Fruit fly (Drosophila melanogaster) ovary, adult (tissue): ENCODE data around the gene stck.

Source experiments
- CG17801 ChIP-seq: fragments of 200-800 bp; optimal IDR thresholded peaks from 2 replicates; lab custom pipeline; 2019; ENCODE audit warnings: missing biosample characterization, mild to moderate bottlenecking, missing genetic modification characterization, moderate library complexity; ENCODE audit not compliant: partially characterized antibody

stck gene

DNA sequence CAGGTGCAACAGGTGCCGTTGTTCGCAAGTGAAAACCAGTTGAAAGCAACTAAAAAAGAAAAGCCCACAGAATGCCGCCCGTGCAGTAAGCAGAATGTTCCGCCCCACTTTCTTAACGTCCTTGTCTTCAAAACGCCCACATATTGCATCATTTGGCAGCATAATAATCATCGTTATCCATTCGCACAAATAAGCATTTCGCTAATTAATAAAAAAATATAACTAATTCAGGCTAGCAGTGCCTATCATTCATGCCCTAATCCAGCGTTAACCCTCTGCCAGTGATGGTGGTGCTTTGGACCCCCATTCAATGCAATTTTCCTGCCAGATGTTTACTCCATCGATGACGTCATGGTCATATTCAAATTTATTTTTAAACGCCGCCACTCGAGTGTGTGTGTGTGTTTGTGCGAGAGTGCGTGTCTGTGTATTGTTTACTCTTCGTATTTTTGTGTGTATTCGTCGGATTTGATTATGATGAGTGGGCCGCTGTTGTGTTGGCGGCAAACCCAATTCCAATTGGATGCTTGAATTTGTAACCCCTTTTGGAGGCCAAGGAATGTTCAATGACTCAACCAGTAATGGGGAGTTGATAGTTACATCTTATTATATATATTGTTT lies 704 bp downstream of the stck start:
- no peak for TF ChIP-seq CG17801 (GFP tag; lab: Kevin White, UChicago)

DNA sequence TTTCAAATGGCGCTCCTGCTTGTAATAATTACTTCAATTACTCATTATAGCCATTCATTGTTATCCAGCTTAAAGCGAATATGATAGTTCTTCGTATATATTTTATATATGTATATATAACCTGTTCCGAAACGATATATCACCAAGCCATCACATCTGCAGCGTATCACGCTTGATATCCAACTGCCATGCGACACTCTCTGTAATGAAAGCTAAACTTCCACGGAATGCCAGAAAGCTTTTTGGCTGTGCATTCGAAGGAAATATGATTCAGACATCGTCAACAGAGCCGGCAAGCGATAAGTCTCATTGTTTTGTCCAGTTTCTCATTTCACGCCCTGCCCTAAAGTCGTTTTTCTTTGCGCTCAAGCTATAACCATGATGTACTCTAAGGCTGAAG lies 1.2 kb downstream of the stck start:
- no peak for TF ChIP-seq CG17801 (GFP tag; lab: Kevin White, UChicago)

DNA sequence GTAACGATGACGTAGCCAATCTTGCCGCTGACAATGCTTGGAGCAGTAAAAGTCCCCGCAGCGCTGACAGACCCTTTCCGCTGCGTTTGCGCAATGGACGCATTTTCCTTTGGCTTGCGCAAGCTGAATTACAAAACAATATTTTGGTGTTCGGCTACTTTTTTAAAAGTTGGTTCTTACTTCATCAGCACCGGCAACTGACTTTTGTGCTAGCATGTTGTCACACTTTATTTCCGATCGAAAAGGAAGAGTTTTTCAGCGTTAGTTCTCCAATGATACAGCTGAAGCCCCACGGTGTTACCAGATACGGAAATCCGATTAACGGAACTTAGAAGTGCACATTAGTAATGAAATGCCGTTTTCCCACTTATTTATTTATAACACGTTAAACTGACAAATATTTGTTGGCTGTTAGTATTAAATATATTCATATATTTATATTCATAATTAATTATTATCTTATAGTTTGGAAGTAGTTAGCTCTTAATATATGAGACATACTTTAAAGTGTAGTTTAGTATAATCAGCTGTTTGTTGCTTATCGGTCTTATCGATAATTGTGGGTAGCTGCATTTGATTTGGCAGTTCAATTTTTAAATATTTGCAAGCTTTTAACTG lies 5.6 kb downstream of the stck start, which contains the start of the genes Veneno and CG7963:
Gene Veneno (minus strand): TSS at position 296 of the 618 bp plus-strand sequence.
Gene CG7963 (plus strand): TSS at position 568 of the 618 bp plus-strand sequence.
- no peak for TF ChIP-seq CG17801 (GFP tag; lab: Kevin White, UChicago)

DNA sequence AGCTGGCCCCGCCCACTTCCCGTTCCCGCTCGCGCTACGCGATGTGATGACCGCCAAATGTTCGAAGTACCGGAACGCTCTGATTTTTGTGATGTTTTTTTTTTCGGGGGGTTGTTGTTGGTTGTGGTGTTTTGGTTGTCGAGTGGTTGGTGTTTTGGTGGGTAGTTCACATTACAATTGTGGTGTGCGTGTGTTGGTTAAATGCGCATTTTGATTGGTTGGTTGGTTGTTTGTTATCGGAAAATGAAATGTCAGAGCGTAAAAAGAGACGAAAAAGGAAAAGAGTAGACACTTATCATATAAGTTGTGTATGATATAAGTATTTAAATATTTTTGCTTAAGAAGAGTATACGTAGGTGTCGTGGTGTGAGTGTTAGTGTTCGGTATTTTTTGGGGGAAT lies 11.8 kb downstream of the stck start:
- no peak for TF ChIP-seq CG17801 (GFP tag; lab: Kevin White, UChicago)

DNA sequence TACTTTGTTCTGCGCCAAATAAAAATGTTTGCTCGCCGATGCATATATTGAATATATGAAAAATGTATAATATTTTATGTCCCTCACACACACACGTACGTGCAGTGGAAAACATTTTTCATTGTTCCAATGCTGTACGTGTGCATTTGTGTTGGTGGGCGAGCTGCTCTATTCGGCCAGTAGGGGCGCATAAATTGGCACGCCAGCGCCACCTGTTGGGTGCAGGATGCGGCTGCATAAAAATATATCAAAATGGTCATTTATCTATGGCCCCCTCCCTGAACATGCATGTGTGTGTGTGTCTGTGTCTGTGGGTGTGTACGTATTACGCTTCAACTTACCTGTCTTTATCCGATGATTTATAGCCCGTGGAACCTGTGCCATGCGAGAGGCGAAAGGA lies 32.9 kb downstream of the stck start:
- TF ChIP-seq CG17801 (GFP tag; lab: Kevin White, UChicago), result no peak
